Worm (Caenorhabditis elegans): ENCODE measurements around the gene C03H5.6.

The C03H5.6 gene

ce11 chrII:402435-402834 is 3.2 kb upstream of the C03H5.6 start, which contains the start of gene clec-10:
Gene clec-10, plus strand, starts transcription at chrII:402678.
- TF ChIP-seq pqm-1 (tag; optimal IDR thresholded peaks at IDR 0.05) (peak; percentile 43), nhr-76 (tag; optimal IDR thresholded peaks at IDR 0.05) (no peak), ztf-11 (tag; optimal IDR thresholded peaks at IDR 0.05) (no peak), elt-2 (tag; optimal IDR thresholded peaks at IDR 0.05) (peak; percentile 62)

- no peak for TF ChIP-seq daf-12 (tag; optimal IDR thresholded peaks at IDR 0.05)
- no peak for TF ChIP-seq mml-1 (tag; optimal IDR thresholded peaks at IDR 0.05)
- TF ChIP-seq mdl-1 (tag; optimal IDR thresholded peaks at IDR 0.05) = no peak
- no peak for TF ChIP-seq tbx-2 (tag; optimal IDR thresholded peaks at IDR 0.05)
- TF ChIP-seq hmg-11 (tag; optimal IDR thresholded peaks at IDR 0.05) = peak; percentile 77
- no peak for TF ChIP-seq elt-2 (tag; optimal IDR thresholded peaks at IDR 0.05)
- TF ChIP-seq elt-1 (tag; optimal IDR thresholded peaks at IDR 0.05) = no peak
- TF ChIP-seq snpc-4 (tag; optimal IDR thresholded peaks at IDR 0.05) = no peak
- TF ChIP-seq nhr-28 (tag; optimal IDR thresholded peaks at IDR 0.05) = no peak
- no peak for TF ChIP-seq unc-39 (tag; optimal IDR thresholded peaks at IDR 0.05)
- no peak for TF ChIP-seq sea-2 (GFP tag; optimal IDR thresholded peaks at IDR 0.05)
- no peak for TF ChIP-seq ceh-28 (tag; optimal IDR thresholded peaks at IDR 0.05)
- peak; percentile 20 for TF ChIP-seq lin-39 (tag; optimal IDR thresholded peaks at IDR 0.05)
- TF ChIP-seq lin-15B (tag; optimal IDR thresholded peaks at IDR 0.05) = peak; percentile 8
- TF ChIP-seq jun-1 (tag; optimal IDR thresholded peaks at IDR 0.05) = no peak
- TF ChIP-seq nhr-76 (tag; optimal IDR thresholded peaks at IDR 0.05) = no peak
- TF ChIP-seq ceh-16 (tag; optimal IDR thresholded peaks at IDR 0.05) = no peak
- no peak for TF ChIP-seq nhr-25 (tag; optimal IDR thresholded peaks at IDR 0.05)
- TF ChIP-seq nfya-1 (tag; optimal IDR thresholded peaks at IDR 0.05; ENCODE audit: insufficient read depth) = peak; percentile 57
- TF ChIP-seq unc-62 (GFP tag; optimal IDR thresholded peaks at IDR 0.05) = no peak
- no peak for TF ChIP-seq lsy-12 (tag; optimal IDR thresholded peaks at IDR 0.05)
- TF ChIP-seq ztf-11 (tag; optimal IDR thresholded peaks at IDR 0.05) = no peak
- no peak for TF ChIP-seq ceh-9 (tag; optimal IDR thresholded peaks at IDR 0.05)
- TF ChIP-seq nhr-23 (tag; optimal IDR thresholded peaks at IDR 0.05) = no peak
- no peak for TF ChIP-seq pqm-1 (tag; optimal IDR thresholded peaks at IDR 0.05)
- TF ChIP-seq ceh-82 (tag; optimal IDR thresholded peaks at IDR 0.05) = no peak
- TF ChIP-seq nhr-43 (tag; optimal IDR thresholded peaks at IDR 0.05; ENCODE audit: poor library complexity, severe bottlenecking) = no peak
- TF ChIP-seq elt-3 (tag; optimal IDR thresholded peaks at IDR 0.05) = no peak
- TF ChIP-seq nhr-12 (tag; optimal IDR thresholded peaks at IDR 0.05) = no peak
- TF ChIP-seq egl-5 (tag; optimal IDR thresholded peaks at IDR 0.05) = no peak
- no peak for TF ChIP-seq aly-2 (tag; optimal IDR thresholded peaks at IDR 0.05)
- no peak for TF ChIP-seq eor-1 (tag; optimal IDR thresholded peaks at IDR 0.05)
- TF ChIP-seq ztf-4 (tag; optimal IDR thresholded peaks at IDR 0.05) = no peak
- TF ChIP-seq fos-1 (tag; optimal IDR thresholded peaks at IDR 0.05) = no peak
- TF ChIP-seq fkh-10 (GFP tag; optimal IDR thresholded peaks at IDR 0.05) = peak; percentile 46
- no peak for TF ChIP-seq nhr-77 (tag; optimal IDR thresholded peaks at IDR 0.05)
Observed at ce11 chrII:401211-401610, 2.0 kb upstream of the C03H5.6 start.

- TF ChIP-seq unc-39 (tag; optimal IDR thresholded peaks at IDR 0.05) (no peak), lsy-12 (tag; optimal IDR thresholded peaks at IDR 0.05) (no peak), lin-39 (tag; optimal IDR thresholded peaks at IDR 0.05) (peak; percentile 41), egl-5 (tag; optimal IDR thresholded peaks at IDR 0.05) (peak; percentile 1), fos-1 (tag; optimal IDR thresholded peaks at IDR 0.05) (no peak), nfya-1 (tag; optimal IDR thresholded peaks at IDR 0.05; ENCODE audit: insufficient read depth) (no peak)
Observed at ce11 chrII:400167-400566, 946 bp upstream of the C03H5.6 start.

ce11 chrII:388533-388932 is 10.7 kb downstream of the C03H5.6 start, which contains the start of gene nstp-4:
Gene nstp-4, plus strand, starts transcription at chrII:388833.
- no peak for TF ChIP-seq lin-39 (tag; optimal IDR thresholded peaks at IDR 0.05)

Data from whole organism, L3 larva.